Worm (Caenorhabditis elegans): ENCODE measurements around the gene flp-11.

- TF ChIP-seq unc-62 (GFP tag; optimal IDR thresholded peaks at IDR 0.05) (no peak), mep-1 (tag; optimal IDR thresholded peaks at IDR 0.05) (no peak), tbx-8 (GFP tag; optimal IDR thresholded peaks at IDR 0.05) (no peak), pha-4 (tag; optimal IDR thresholded peaks at IDR 0.05) (no peak), snpc-4 (tag; optimal IDR thresholded peaks at IDR 0.05) (no peak), ceh-83 (GFP tag; optimal IDR thresholded peaks at IDR 0.05) (no peak), nhr-12 (tag; optimal IDR thresholded peaks at IDR 0.05) (no peak), elt-3 (tag; optimal IDR thresholded peaks at IDR 0.05) (no peak), blmp-1 (tag; optimal IDR thresholded peaks at IDR 0.05) (no peak)
Measured at ce11 chrX:4704877-4705276, 26.9 kb upstream of the flp-11 start, which contains the start of gene aqp-8.

Measured in whole organism, mixed stage, embryonic.